Fruit fly (Drosophila melanogaster) whole organism, wandering third instar larva: ENCODE measurements around the gene TTLL1A.

Source experiments
- Abd-B ChIP-seq: fragments of >200 bp; optimal IDR thresholded peaks from 2 replicates; lab custom pipeline; 2017; ENCODE audit warnings: missing biosample characterization, missing genetic modification characterization
- CG32264 ChIP-seq: fragments of 200-800 bp; sonication (Bioruptor generic); optimal IDR thresholded peaks from 2 replicates; lab custom pipeline; 2016; ENCODE audit warnings: missing biosample characterization, missing genetic modification characterization
- CG9705 ChIP-seq: fragments of 200-800 bp; sonication (Bioruptor generic); optimal IDR thresholded peaks from 2 replicates; lab custom pipeline; 2018; ENCODE audit warnings: missing biosample characterization, mild to moderate bottlenecking, missing genetic modification characterization
- CrebA ChIP-seq: fragments of 200-800 bp; sonication (Bioruptor generic); optimal IDR thresholded peaks from 2 replicates; lab custom pipeline; 2016; ENCODE audit warnings: missing biosample characterization, mild to moderate bottlenecking, missing genetic modification characterization, borderline replicate concordance
- Dfd ChIP-seq: fragments of >200 bp; optimal IDR thresholded peaks from 2 replicates; lab custom pipeline; 2017; ENCODE audit warnings: missing biosample characterization, missing genetic modification characterization
- Dif ChIP-seq: fragments of 200-275, 200-300 bp; sonication (Bioruptor generic); optimal IDR thresholded peaks from 2 replicates; lab custom pipeline; 2018; ENCODE audit warnings: missing biosample characterization, missing genetic modification characterization; ENCODE audit not compliant: partially characterized antibody
- GATAd ChIP-seq: sonication (Bioruptor generic); optimal IDR thresholded peaks from 2 replicates; lab custom pipeline; 2016; ENCODE audit warnings: missing biosample characterization, missing genetic modification characterization
- HLH106 ChIP-seq: fragments of 200-800 bp; optimal IDR thresholded peaks from 3 replicates; lab custom pipeline; 2019; ENCODE audit warnings: missing biosample characterization, mild to moderate bottlenecking, missing genetic modification characterization, moderate library complexity
- Hnf4 ChIP-seq: fragments of 200-800 bp; sonication (Bioruptor generic); optimal IDR thresholded peaks from 2 replicates; lab custom pipeline; 2016; ENCODE audit warnings: missing biosample characterization, mild to moderate bottlenecking, missing genetic modification characterization
- Hr78 ChIP-seq: fragments of >200 bp; optimal IDR thresholded peaks from 2 replicates; lab custom pipeline; 2017; ENCODE audit warnings: missing biosample characterization, missing genetic modification characterization
- Jra ChIP-seq: sonication (Bioruptor generic); optimal IDR thresholded peaks from 2 replicates; lab custom pipeline; 2016; ENCODE audit warnings: missing biosample characterization, missing genetic modification characterization
- Mio ChIP-seq: sonication (Bioruptor generic); optimal IDR thresholded peaks from 2 replicates; lab custom pipeline; 2016; ENCODE audit warnings: missing biosample characterization, missing genetic modification characterization
- Myc ChIP-seq: fragments of >200 bp; optimal IDR thresholded peaks from 2 replicates; lab custom pipeline; 2017
- OdsH ChIP-seq: fragments of 200-800 bp; sonication (Bioruptor generic); optimal IDR thresholded peaks from 2 replicates; lab custom pipeline; 2016; ENCODE audit warnings: missing biosample characterization, mild to moderate bottlenecking, missing genetic modification characterization
- Vsx2 ChIP-seq: fragments of 200-300, 225-300 bp; sonication (Bioruptor generic); optimal IDR thresholded peaks from 2 replicates; lab custom pipeline; 2018; ENCODE audit warnings: missing biosample characterization, missing genetic modification characterization; ENCODE audit not compliant: partially characterized antibody
- brk ChIP-seq: fragments of 200-800 bp; sonication (Bioruptor generic); optimal IDR thresholded peaks from 2 replicates; lab custom pipeline; 2016; ENCODE audit warnings: missing biosample characterization, mild to moderate bottlenecking, missing genetic modification characterization
- dl ChIP-seq, 2 experiments: fragments of 175-275, 200-275 bp in 1 of 2; fragments of 200-275 bp in 1 of 2; sonication (Bioruptor generic); optimal IDR thresholded peaks; lab custom pipeline; 2018; ENCODE audit warnings: mild to moderate bottlenecking in 2 of 2, missing biosample characterization in 2 of 2, missing genetic modification characterization in 2 of 2, moderate library complexity in 2 of 2; ENCODE audit not compliant: partially characterized antibody in 2 of 2, insufficient read depth in 1 of 2
- dsf ChIP-seq: sonication (Bioruptor generic); optimal IDR thresholded peaks from 2 replicates; lab custom pipeline; 2016; ENCODE audit warnings: missing biosample characterization, missing genetic modification characterization, borderline replicate concordance
- ey ChIP-seq: fragments of 200-800 bp; sonication (Bioruptor generic); optimal IDR thresholded peaks from 2 replicates; lab custom pipeline; 2016; ENCODE audit warnings: missing biosample characterization, missing genetic modification characterization
- foxo ChIP-seq, 2 experiments: fragments of 200-800 bp; sonication (Bioruptor generic); optimal IDR thresholded peaks; 2 replicates in 1 of 2; 3 replicates in 1 of 2; lab custom pipeline; 2016 to 2017; ENCODE audit warnings: missing biosample characterization in 2 of 2, missing genetic modification characterization in 2 of 2
- fru ChIP-seq: fragments of 200-800 bp; sonication (Bioruptor generic); optimal IDR thresholded peaks from 3 replicates; lab custom pipeline; 2016; ENCODE audit warnings: missing biosample characterization, mild to moderate bottlenecking, missing genetic modification characterization
- h ChIP-seq: fragments of 200-800 bp; sonication (Bioruptor generic); optimal IDR thresholded peaks from 3 replicates; lab custom pipeline; 2016; ENCODE audit warnings: missing biosample characterization, mild to moderate bottlenecking, missing genetic modification characterization
- jim ChIP-seq: fragments of 175-275, 200-325 bp; sonication (Bioruptor generic); optimal IDR thresholded peaks from 2 replicates; lab custom pipeline; 2016; ENCODE audit warnings: missing biosample characterization, mild to moderate bottlenecking, missing genetic modification characterization
- psq ChIP-seq: fragments of 200-800 bp; sonication (Bioruptor generic); optimal IDR thresholded peaks from 3 replicates; lab custom pipeline; 2017; ENCODE audit warnings: missing biosample characterization, mild to moderate bottlenecking, missing genetic modification characterization, moderate library complexity
- rgr ChIP-seq: fragments of 200-800 bp; sonication (Bioruptor generic); optimal IDR thresholded peaks from 3 replicates; lab custom pipeline; 2016; ENCODE audit warnings: missing biosample characterization, mild to moderate bottlenecking, missing genetic modification characterization
- sage ChIP-seq: fragments of 200-800 bp; sonication (Bioruptor generic); optimal IDR thresholded peaks from 2 replicates; lab custom pipeline; 2016; ENCODE audit warnings: missing biosample characterization, mild to moderate bottlenecking, missing genetic modification characterization
- sv ChIP-seq: fragments of 200-800 bp; sonication (Bioruptor generic); optimal IDR thresholded peaks from 3 replicates; lab custom pipeline; 2016; ENCODE audit warnings: missing biosample characterization, missing genetic modification characterization

The TTLL1A gene

DNA sequence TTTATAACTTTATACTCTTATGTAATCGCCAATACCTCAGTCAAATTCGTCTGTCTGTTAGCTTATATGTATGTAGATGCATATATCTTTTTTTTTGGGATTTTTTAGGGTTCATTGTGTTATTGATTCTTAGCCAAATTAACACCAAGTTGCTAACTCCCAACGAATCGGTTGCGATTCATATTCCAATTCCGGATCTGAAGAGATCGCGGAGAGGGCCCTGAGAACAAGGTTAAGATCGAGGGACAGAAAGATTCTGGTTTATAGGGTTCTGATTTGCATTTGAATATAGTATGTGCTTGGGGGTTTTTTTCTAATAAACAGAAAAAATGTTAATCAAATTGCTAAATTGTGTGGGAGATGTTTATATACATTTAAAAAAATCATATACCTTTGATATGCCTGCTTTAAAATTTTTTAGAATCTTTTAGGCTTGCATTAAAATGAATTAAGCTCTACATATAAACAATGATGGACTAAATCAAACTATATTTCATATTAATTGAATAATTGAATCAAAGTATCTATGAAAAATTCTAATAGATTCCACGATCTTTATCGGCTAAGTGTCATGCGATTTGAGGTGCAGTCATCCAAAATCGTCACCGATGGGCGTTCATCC, 5.6 kb upstream of the TTLL1A start, which contains the start of gene CG32563:
Gene CG32563, plus strand, starts transcription at position 572 of the 622 bp plus-strand sequence.
- TF ChIP-seq sage (GFP tag; lab: Kevin White, UChicago) (no peak), Hnf4 (no peak), CG9705 (GFP tag; lab: Kevin White, UChicago) (no peak), OdsH (GFP tag; lab: Kevin White, UChicago) (no peak)

DNA sequence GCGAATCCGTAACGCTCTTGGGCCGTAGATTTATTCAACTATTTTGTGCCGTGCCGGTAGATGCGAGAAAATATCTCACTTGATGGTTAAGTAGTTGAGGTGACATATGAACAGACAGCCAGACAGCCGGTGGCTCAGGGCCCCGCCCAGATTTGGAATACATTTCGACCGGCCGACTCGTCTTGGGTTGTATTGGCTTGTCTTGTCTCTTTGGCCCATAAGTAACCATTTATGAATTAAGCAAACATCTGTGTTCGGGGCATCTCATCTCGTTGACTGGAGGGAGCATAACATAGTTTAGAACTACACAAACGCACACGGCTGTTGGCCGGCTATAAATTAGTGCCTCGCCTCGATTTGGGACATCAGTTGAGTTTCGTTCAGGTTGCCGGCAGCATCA, 3.6 kb upstream of the TTLL1A start, which contains the start of gene CG32564:
Gene CG32564, plus strand, starts transcription at position 362 of the 400 bp plus-strand sequence.
- no peak for TF ChIP-seq dl (GFP tag; optimal IDR thresholded peaks at IDR 0.05; lab: Kevin White, UChicago; ENCODE audit: insufficient read depth in 1 of 2, partially characterized antibody in 2 of 2)
- no peak for TF ChIP-seq jim (GFP tag; lab: Kevin White, UChicago)
- TF ChIP-seq dsf (GFP tag; lab: Kevin White, UChicago) = no peak
- no peak for TF ChIP-seq CG32264 (GFP tag; lab: Kevin White, UChicago)
- TF ChIP-seq h = no peak
- TF ChIP-seq Vsx2 (GFP tag; lab: Kevin White, UChicago) = no peak
- no peak for TF ChIP-seq fru (GFP tag; lab: Kevin White, UChicago)
- TF ChIP-seq OdsH (GFP tag; lab: Kevin White, UChicago) = no peak
- no peak for TF ChIP-seq rgr (GFP tag; lab: Kevin White, UChicago)

- TF ChIP-seq fru (GFP tag; lab: Kevin White, UChicago) = no peak
- no peak for TF ChIP-seq Mio (GFP tag; lab: Kevin White, UChicago)
- no peak for TF ChIP-seq CG32264 (GFP tag; lab: Kevin White, UChicago)
- TF ChIP-seq rgr (GFP tag; lab: Kevin White, UChicago) = no peak
- no peak for TF ChIP-seq Vsx2 (GFP tag; lab: Kevin White, UChicago)
- TF ChIP-seq sage (GFP tag; lab: Kevin White, UChicago) = no peak
Observed at dm6 chrX:17205028-17205427, 2.6 kb upstream of the TTLL1A start.

- no peak for TF ChIP-seq CG32264 (GFP tag; lab: Kevin White, UChicago)
- TF ChIP-seq CG9705 (GFP tag; lab: Kevin White, UChicago) = no peak
- TF ChIP-seq HLH106 (tag; lab: Kevin White, UChicago) = peak; percentile 25
- no peak for TF ChIP-seq foxo (GFP tag; optimal IDR thresholded peaks at IDR 0.05; lab: Kevin White, UChicago)
Observed at dm6 chrX:17188167-17188566, 14.2 kb downstream of the TTLL1A start.

dm6 chrX:17187495-17187894, 14.9 kb downstream of the TTLL1A start:
- TF ChIP-seq Dif (GFP tag; lab: Kevin White, UChicago) (no peak), GATAd (GFP tag; lab: Kevin White, UChicago) (no peak), Vsx2 (GFP tag; lab: Kevin White, UChicago) (no peak), brk (GFP tag; lab: Kevin White, UChicago) (no peak), foxo (GFP tag; optimal IDR thresholded peaks at IDR 0.05; lab: Kevin White, UChicago) (no peak), psq (GFP tag; lab: Kevin White, UChicago) (peak; percentile 36), Jra (GFP tag; lab: Kevin White, UChicago) (no peak), CG9705 (GFP tag; lab: Kevin White, UChicago) (no peak), jim (GFP tag; lab: Kevin White, UChicago) (no peak), fru (GFP tag; lab: Kevin White, UChicago) (no peak), Dfd (no peak), rgr (GFP tag; lab: Kevin White, UChicago) (peak; percentile 32), Myc (lab: Kevin White, UChicago) (no peak), CG32264 (GFP tag; lab: Kevin White, UChicago) (no peak), Hr78 (GFP tag; lab: Kevin White, UChicago) (no peak), Abd-B (GFP tag; lab: Kevin White, UChicago) (no peak), OdsH (GFP tag; lab: Kevin White, UChicago) (peak; percentile 20), sv (no peak), ey (GFP tag; lab: Kevin White, UChicago) (no peak), Mio (GFP tag; lab: Kevin White, UChicago) (no peak), dl (GFP tag; optimal IDR thresholded peaks at IDR 0.05; lab: Kevin White, UChicago; ENCODE audit: insufficient read depth in 1 of 2, partially characterized antibody in 2 of 2) (no peak), h (peak; percentile 16), CrebA (GFP tag; lab: Kevin White, UChicago) (no peak)
- TF ChIP-seq, all 38 proteins: peak for 4
